Worm (Caenorhabditis elegans) whole organism, L4 larva: ENCODE results near the gene sym-1.

ENCODE experiments used
- F10B5.3 ChIP-seq: sonication (generic microtip); optimal IDR thresholded peaks from 2 replicates; lab custom pipeline; 2016; ENCODE audit warnings: mild to moderate bottlenecking, missing genetic modification characterization, missing compliant biosample characterization
- R02D3.7 ChIP-seq: fragments of 150-350 bp; sonication (generic microtip); optimal IDR thresholded peaks from 3 replicates; lab custom pipeline; 2014; ENCODE audit warnings: missing biosample characterization, missing genetic modification characterization
- ces-1 ChIP-seq: fragments of 150-350 bp; sonication (generic microtip); optimal IDR thresholded peaks from 4 replicates; lab custom pipeline; 2014; ENCODE audit warnings: missing biosample characterization, missing genetic modification reagents, missing genetic modification characterization
- cey-2 ChIP-seq: sonication (generic microtip); optimal IDR thresholded peaks from 3 replicates; lab custom pipeline; 2017; ENCODE audit warnings: missing genetic modification characterization, mild to moderate bottlenecking, missing compliant biosample characterization, antibody characterized with exemption, borderline replicate concordance; ENCODE audit not compliant: insufficient read depth
- nhr-11 ChIP-seq: fragments of 150-350 bp; optimal IDR thresholded peaks from 2 replicates; lab custom pipeline; 2014; ENCODE audit warnings: missing biosample characterization, missing genetic modification characterization
- nhr-76 ChIP-seq: fragments of 150-350 bp; optimal IDR thresholded peaks from 2 replicates; lab custom pipeline; 2014; ENCODE audit warnings: missing biosample characterization, missing genetic modification characterization
- skn-1 ChIP-seq: fragments of 150-350 bp; optimal IDR thresholded peaks from 2 replicates; lab custom pipeline; 2014; ENCODE audit warnings: missing biosample characterization, missing genetic modification characterization
- unc-62 ChIP-seq, 3 experiments: fragments of 150-350 bp in 1 of 3; sonication (generic microtip); optimal IDR thresholded peaks in 2 of 3; peaks in 1 of 3; 1 replicate in 1 of 3; 2 replicates in 2 of 3; lab custom pipeline; 2014 to 2017; ENCODE audit warnings: missing biosample characterization in 3 of 3, missing genetic modification characterization in 3 of 3, missing genetic modification reagents in 3 of 3, missing genotype in 1 of 3

DNA sequence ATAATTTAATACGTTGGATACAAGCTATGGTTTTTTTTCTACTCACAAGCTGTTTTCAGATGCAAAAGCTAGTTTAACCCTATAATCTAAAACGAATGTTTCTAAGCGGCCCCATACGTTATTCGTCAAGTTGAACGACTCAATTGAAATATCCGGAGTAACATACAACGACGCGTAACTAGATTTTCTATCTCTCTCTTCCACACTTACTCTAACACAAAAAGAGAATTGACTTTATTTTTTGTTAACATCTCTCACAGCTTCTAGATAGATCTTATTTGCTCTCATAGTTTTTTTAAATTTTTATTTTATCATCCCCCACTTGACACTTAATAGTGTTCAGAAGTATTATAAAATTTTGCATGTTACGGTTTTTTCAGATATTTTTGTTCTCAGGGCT is 11.8 kb downstream of the sym-1 start:
- peak; percentile 94 for TF ChIP-seq ces-1 (GFP tag; lab: Kevin White, UChicago)
- TF ChIP-seq skn-1 (tag; lab: Kevin White, UChicago): no peak
- no peak for TF ChIP-seq cey-2
- TF ChIP-seq nhr-11 (tag; lab: Kevin White, UChicago): no peak
- no peak for TF ChIP-seq F10B5.3 (tag; lab: Kevin White, UChicago)
- TF ChIP-seq R02D3.7: no peak
- no peak for TF ChIP-seq unc-62 (GFP tag; optimal IDR thresholded peaks at IDR 0.05 in 1 of 2; lab: Kevin White, UChicago)
- no peak for TF ChIP-seq unc-62 (tag; optimal IDR thresholded peaks at IDR 0.05; lab: Kevin White, UChicago)
- TF ChIP-seq nhr-76 (tag; lab: Kevin White, UChicago): no peak
